Worm (Caenorhabditis elegans) whole organism, mixed stage, embryonic: ENCODE results near the gene F21C10.7.

ENCODE experiments used
- M03D4.4 ChIP-seq: sonication (generic microtip); optimal IDR thresholded peaks from 2 replicates; lab custom pipeline; 2017; ENCODE audit warnings: mild to moderate bottlenecking, missing genetic modification characterization, missing compliant biosample characterization
- bed-3 ChIP-seq: fragments of 200-800 bp; sonication (Bioruptor generic); optimal IDR thresholded peaks from 3 replicates; lab custom pipeline; 2018; ENCODE audit warnings: mild to moderate bottlenecking, missing genetic modification characterization, moderate library complexity, missing compliant biosample characterization
- blmp-1 ChIP-seq: fragments of 150-350 bp; optimal IDR thresholded peaks from 2 replicates; lab custom pipeline; 2014; ENCODE audit warnings: missing biosample characterization, missing genetic modification characterization
- ceh-39 ChIP-seq: fragments of 150-350 bp; optimal IDR thresholded peaks from 2 replicates; lab custom pipeline; 2014; ENCODE audit warnings: missing biosample characterization, missing genetic modification characterization
- ceh-43 ChIP-seq: fragments of 200-800 bp; sonication (Bioruptor generic); optimal IDR thresholded peaks from 2 replicates; lab custom pipeline; 2018; ENCODE audit warnings: mild to moderate bottlenecking, missing genetic modification characterization, moderate library complexity, missing compliant biosample characterization
- ces-1 ChIP-seq: fragments of 150-350 bp; optimal IDR thresholded peaks from 2 replicates; lab custom pipeline; 2014; ENCODE audit warnings: missing biosample characterization, missing genetic modification reagents, missing genetic modification characterization
- cnd-1 ChIP-seq: fragments of 200-800 bp; sonication (Bioruptor generic); optimal IDR thresholded peaks from 2 replicates; lab custom pipeline; 2018; ENCODE audit warnings: mild to moderate bottlenecking, missing genetic modification characterization, missing compliant biosample characterization
- drap-1 ChIP-seq: fragments of 200-800 bp; sonication (Bioruptor generic); optimal IDR thresholded peaks from 3 replicates; lab custom pipeline; 2018; ENCODE audit warnings: mild to moderate bottlenecking, missing genetic modification characterization, missing compliant biosample characterization
- elt-1 ChIP-seq: sonication (generic microtip); optimal IDR thresholded peaks from 2 replicates; lab custom pipeline; 2017; ENCODE audit warnings: missing genetic modification characterization, mild to moderate bottlenecking, missing compliant biosample characterization, antibody characterized with exemption, moderate library complexity, borderline replicate concordance; ENCODE audit not compliant: insufficient read depth
- elt-3 ChIP-seq: fragments of 150-350 bp; optimal IDR thresholded peaks from 2 replicates; lab custom pipeline; 2014; ENCODE audit warnings: missing biosample characterization, missing genetic modification characterization
- flh-1 ChIP-seq: fragments of 200-800 bp; sonication (Bioruptor generic); optimal IDR thresholded peaks from 2 replicates; lab custom pipeline; 2018; ENCODE audit warnings: mild to moderate bottlenecking, missing genetic modification characterization, moderate library complexity, missing compliant biosample characterization
- ham-2 ChIP-seq: fragments of 200-800 bp; sonication (Bioruptor generic); optimal IDR thresholded peaks from 2 replicates; lab custom pipeline; 2018; ENCODE audit warnings: mild to moderate bottlenecking, missing genetic modification characterization, missing compliant biosample characterization
- hlh-1 ChIP-seq: fragments of 150-350 bp; optimal IDR thresholded peaks from 2 replicates; lab custom pipeline; 2014; ENCODE audit warnings: missing biosample characterization, missing genetic modification reagents, missing genetic modification characterization
- lin-13 ChIP-seq: fragments of 150-350 bp; optimal IDR thresholded peaks from 2 replicates; lab custom pipeline; 2014; ENCODE audit warnings: missing biosample characterization, missing genetic modification characterization
- lin-32 ChIP-seq: fragments of 200-800 bp; sonication (Bioruptor generic); optimal IDR thresholded peaks from 2 replicates; lab custom pipeline; 2018; ENCODE audit warnings: mild to moderate bottlenecking, missing genetic modification characterization, missing compliant biosample characterization
- lsy-2 ChIP-seq: fragments of 150-350 bp; optimal IDR thresholded peaks from 2 replicates; lab custom pipeline; 2014; ENCODE audit warnings: missing biosample characterization, missing genetic modification characterization
- mep-1 ChIP-seq: fragments of 150-350 bp; optimal IDR thresholded peaks from 2 replicates; lab custom pipeline; 2017; ENCODE audit warnings: missing biosample characterization, missing genetic modification reagents, missing genetic modification characterization, inconsistent platforms
- mls-2 ChIP-seq: sonication (generic microtip); optimal IDR thresholded peaks from 2 replicates; lab custom pipeline; 2016; ENCODE audit warnings: mild to moderate bottlenecking, missing genetic modification characterization, moderate library complexity, missing compliant biosample characterization
- nhr-12 ChIP-seq: fragments of 150-350 bp; optimal IDR thresholded peaks from 2 replicates; lab custom pipeline; 2014; ENCODE audit warnings: missing biosample characterization, missing genetic modification characterization
- nhr-237 ChIP-seq: fragments of 150-350 bp; optimal IDR thresholded peaks from 2 replicates; lab custom pipeline; 2014; ENCODE audit warnings: missing biosample characterization, missing genetic modification characterization
- nhr-28 ChIP-seq: fragments of 150-350 bp; optimal IDR thresholded peaks from 2 replicates; lab custom pipeline; 2014; ENCODE audit warnings: missing biosample characterization, missing genetic modification characterization
- nhr-76 ChIP-seq: sonication (generic microtip); optimal IDR thresholded peaks from 2 replicates; lab custom pipeline; 2017; ENCODE audit warnings: missing biosample characterization, missing genetic modification characterization
- pha-4 ChIP-seq: fragments of 150-350 bp; optimal IDR thresholded peaks from 2 replicates; lab custom pipeline; 2018; ENCODE audit warnings: missing biosample characterization, missing genetic modification reagents, missing genetic modification characterization
- sem-2 ChIP-seq: fragments of 200-800 bp; sonication (Bioruptor generic); optimal IDR thresholded peaks from 2 replicates; lab custom pipeline; 2018; ENCODE audit warnings: mild to moderate bottlenecking, missing genetic modification characterization, missing compliant biosample characterization
- snpc-4 ChIP-seq: fragments of 150-350 bp; optimal IDR thresholded peaks from 2 replicates; lab custom pipeline; 2014; ENCODE audit warnings: missing biosample characterization, missing genetic modification characterization
- sptf-1 ChIP-seq: sonication (generic microtip); optimal IDR thresholded peaks from 2 replicates; lab custom pipeline; 2017; ENCODE audit warnings: mild to moderate bottlenecking, missing genetic modification characterization, moderate library complexity, missing compliant biosample characterization
- tbx-8 ChIP-seq: fragments of 200-800 bp; sonication (Bioruptor generic); optimal IDR thresholded peaks from 2 replicates; lab custom pipeline; 2018; ENCODE audit warnings: mild to moderate bottlenecking, missing genetic modification characterization, moderate library complexity, missing compliant biosample characterization
- unc-120 ChIP-seq: sonication (generic microtip); optimal IDR thresholded peaks from 2 replicates; lab custom pipeline; 2017; ENCODE audit warnings: missing genetic modification characterization, missing compliant biosample characterization; ENCODE audit not compliant: poor library complexity, severe bottlenecking
- unc-62 ChIP-seq: fragments of 150-350 bp; optimal IDR thresholded peaks from 2 replicates; lab custom pipeline; 2014; ENCODE audit warnings: missing biosample characterization, missing genetic modification reagents, missing genetic modification characterization
- zip-8 ChIP-seq: fragments of 150-350 bp; optimal IDR thresholded peaks from 2 replicates; lab custom pipeline; 2014; ENCODE audit warnings: missing biosample characterization, missing genetic modification characterization
- ztf-11 ChIP-seq: fragments of 150-350 bp; optimal IDR thresholded peaks from 2 replicates; lab custom pipeline; 2014; ENCODE audit warnings: missing biosample characterization, missing genetic modification characterization

F21C10.7 gene

DNA sequence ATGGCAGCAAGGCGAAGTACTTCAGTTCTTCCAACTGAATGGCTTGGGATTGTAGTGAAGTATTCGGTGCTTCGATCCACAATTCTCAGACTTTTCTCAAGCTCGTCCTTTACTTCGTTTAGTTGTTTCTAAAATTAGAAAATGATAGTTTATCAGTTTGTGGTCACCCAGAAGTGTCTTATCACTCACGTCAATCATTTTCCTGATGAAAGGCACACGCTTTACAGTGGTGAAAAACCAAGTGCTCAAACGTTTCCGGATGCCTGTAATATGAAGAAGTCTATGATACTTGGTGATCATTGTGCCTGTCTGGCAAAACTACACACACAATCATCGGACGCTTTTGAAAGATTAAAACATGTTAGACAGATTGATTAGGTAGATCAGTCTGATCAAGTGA lies 33.6 kb downstream of the F21C10.7 start:
- TF ChIP-seq ham-2 (no peak), mep-1 (no peak), lin-13 (tag; lab: Kevin White, UChicago) (no peak), ceh-39 (no peak), M03D4.4 (tag; lab: Kevin White, UChicago) (no peak), nhr-12 (tag; lab: Kevin White, UChicago) (no peak), sptf-1 (tag; lab: Kevin White, UChicago) (no peak), tbx-8 (no peak), ztf-11 (tag; lab: Kevin White, UChicago) (no peak), flh-1 (GFP tag; lab: Kevin White, UChicago) (no peak), unc-120 (no peak), zip-8 (tag; lab: Kevin White, UChicago) (no peak), nhr-237 (no peak)

- peak; percentile 72 for TF ChIP-seq elt-1
- no peak for TF ChIP-seq pha-4 (tag; lab: Kevin White, UChicago)
- TF ChIP-seq, all 35 proteins: peak for 1
Measured at ce11 chrV:9146849-9147557, 34.4 kb downstream of the F21C10.7 start, which contains the start of gene spl-2. Gene spl-2 (minus strand): TSS chrV:9146899.

DNA sequence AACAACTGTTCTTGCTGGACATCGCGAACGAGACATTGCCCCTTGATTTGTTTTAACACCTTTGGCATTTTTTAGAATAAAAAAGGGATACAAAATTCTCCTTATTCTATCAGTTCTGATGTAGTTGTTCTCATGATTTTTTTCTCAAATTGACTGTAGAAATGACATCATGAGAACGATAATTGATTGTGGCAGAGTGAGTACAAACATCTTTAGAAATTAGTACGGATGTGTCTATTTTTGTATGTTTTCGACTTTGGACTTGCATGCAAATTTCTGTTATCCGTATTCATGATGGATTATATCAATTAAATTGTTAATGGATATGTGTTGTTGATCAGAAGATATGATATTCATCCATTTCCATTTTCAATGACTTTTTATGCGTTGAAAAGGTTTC lies 35.6 kb downstream of the F21C10.7 start:
- TF ChIP-seq mep-1, result no peak
- TF ChIP-seq hlh-1 (tag; lab: Kevin White, UChicago), result no peak
- no peak for TF ChIP-seq blmp-1 (tag; lab: Kevin White, UChicago)
- no peak for TF ChIP-seq lin-13 (tag; lab: Kevin White, UChicago)
- no peak for TF ChIP-seq cnd-1 (tag; lab: Kevin White, UChicago)
- no peak for TF ChIP-seq M03D4.4 (tag; lab: Kevin White, UChicago)
- no peak for TF ChIP-seq lsy-2 (tag; lab: Kevin White, UChicago)
- no peak for TF ChIP-seq ceh-43 (GFP tag; lab: Kevin White, UChicago)

- TF ChIP-seq nhr-28 (tag; lab: Kevin White, UChicago) (no peak), bed-3 (GFP tag; lab: Kevin White, UChicago) (no peak), nhr-76 (tag; lab: Kevin White, UChicago) (no peak), ztf-11 (tag; lab: Kevin White, UChicago) (no peak), elt-1 (no peak), pha-4 (tag; lab: Kevin White, UChicago) (no peak), nhr-237 (no peak), hlh-1 (tag; lab: Kevin White, UChicago) (no peak), snpc-4 (no peak), zip-8 (tag; lab: Kevin White, UChicago) (no peak), ceh-43 (GFP tag; lab: Kevin White, UChicago) (no peak), blmp-1 (tag; lab: Kevin White, UChicago) (no peak), lin-32 (no peak), mls-2 (no peak), sem-2 (GFP tag; lab: Kevin White, UChicago) (no peak), cnd-1 (tag; lab: Kevin White, UChicago) (no peak), ceh-39 (no peak), drap-1 (no peak), ces-1 (GFP tag; lab: Kevin White, UChicago) (no peak), unc-120 (no peak)
Measured at ce11 chrV:9152339-9152738, 39.8 kb downstream of the F21C10.7 start.

DNA sequence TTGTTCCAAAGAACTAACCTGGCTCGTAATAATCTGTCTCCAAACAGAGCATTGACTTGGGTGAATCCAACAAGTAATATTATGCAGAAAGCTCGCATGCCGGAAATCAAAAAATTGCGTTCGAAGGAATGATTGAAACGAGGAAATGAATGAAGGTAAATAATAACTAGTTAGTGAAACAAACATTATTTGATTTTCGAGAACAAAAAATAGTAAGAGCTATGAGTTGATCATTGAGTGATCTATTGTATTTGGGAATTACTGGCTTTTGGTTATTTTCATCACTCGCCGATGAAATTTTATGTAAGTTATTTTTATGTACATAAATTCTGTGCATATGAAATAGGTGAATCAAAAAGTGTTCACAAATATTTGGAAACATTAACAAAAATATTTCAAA lies 42.2 kb downstream of the F21C10.7 start, which contains the start of gene B0222.5:
TSS of gene B0222.5 (minus strand) at position 101 of the 400 bp plus-strand sequence.
- TF ChIP-seq lin-13 (tag; lab: Kevin White, UChicago) (no peak), tbx-8 (no peak), flh-1 (GFP tag; lab: Kevin White, UChicago) (no peak)

DNA sequence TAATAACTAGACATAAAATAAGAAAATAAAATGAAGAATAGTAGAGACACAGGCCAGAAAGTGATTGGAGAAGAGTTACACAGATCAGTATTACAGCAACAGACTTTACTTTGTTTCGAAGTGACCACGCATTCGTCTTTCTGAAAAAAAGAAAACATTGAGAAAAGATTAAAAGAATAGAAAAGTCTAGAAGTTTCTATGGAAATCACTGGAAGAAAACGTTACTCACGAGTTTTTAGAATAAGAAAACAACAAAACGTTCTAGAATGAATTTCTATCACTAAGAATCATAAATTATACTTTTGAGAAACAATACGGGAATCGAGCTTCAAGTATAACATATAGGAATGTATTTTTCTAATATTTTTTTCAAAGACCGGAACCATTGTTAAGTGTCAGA lies 43.0 kb downstream of the F21C10.7 start:
- TF ChIP-seq elt-3 (tag; lab: Kevin White, UChicago) (no peak), lsy-2 (tag; lab: Kevin White, UChicago) (no peak), ces-1 (GFP tag; lab: Kevin White, UChicago) (no peak), mep-1 (no peak), sptf-1 (tag; lab: Kevin White, UChicago) (no peak), cnd-1 (tag; lab: Kevin White, UChicago) (no peak), M03D4.4 (tag; lab: Kevin White, UChicago) (no peak), unc-120 (no peak), snpc-4 (no peak), ztf-11 (tag; lab: Kevin White, UChicago) (no peak), unc-62 (GFP tag; lab: Kevin White, UChicago) (no peak)
